Worm (Caenorhabditis elegans) whole organism, mixed stage, embryonic: Measurements from ENCODE around the gene C35A5.6.

Experiments used
- M03D4.4 ChIP-seq: sonication (generic microtip); optimal IDR thresholded peaks from 2 replicates; lab custom pipeline; 2017; ENCODE audit warnings: mild to moderate bottlenecking, missing genetic modification characterization, missing compliant biosample characterization
- bed-3 ChIP-seq: fragments of 200-800 bp; sonication (Bioruptor generic); optimal IDR thresholded peaks from 3 replicates; lab custom pipeline; 2018; ENCODE audit warnings: mild to moderate bottlenecking, missing genetic modification characterization, moderate library complexity, missing compliant biosample characterization
- blmp-1 ChIP-seq: fragments of 150-350 bp; optimal IDR thresholded peaks from 2 replicates; lab custom pipeline; 2014; ENCODE audit warnings: missing biosample characterization, missing genetic modification characterization
- ceh-39 ChIP-seq: fragments of 150-350 bp; optimal IDR thresholded peaks from 2 replicates; lab custom pipeline; 2014; ENCODE audit warnings: missing biosample characterization, missing genetic modification characterization
- ceh-43 ChIP-seq: fragments of 200-800 bp; sonication (Bioruptor generic); optimal IDR thresholded peaks from 2 replicates; lab custom pipeline; 2018; ENCODE audit warnings: mild to moderate bottlenecking, missing genetic modification characterization, moderate library complexity, missing compliant biosample characterization
- ceh-83 ChIP-seq: fragments of 200-800 bp; sonication (Bioruptor generic); optimal IDR thresholded peaks from 2 replicates; lab custom pipeline; 2018; ENCODE audit warnings: mild to moderate bottlenecking, missing genetic modification characterization, missing compliant biosample characterization
- ces-1 ChIP-seq: fragments of 150-350 bp; optimal IDR thresholded peaks from 2 replicates; lab custom pipeline; 2014; ENCODE audit warnings: missing biosample characterization, missing genetic modification reagents, missing genetic modification characterization
- cnd-1 ChIP-seq: fragments of 200-800 bp; sonication (Bioruptor generic); optimal IDR thresholded peaks from 2 replicates; lab custom pipeline; 2018; ENCODE audit warnings: mild to moderate bottlenecking, missing genetic modification characterization, missing compliant biosample characterization
- drap-1 ChIP-seq: fragments of 200-800 bp; sonication (Bioruptor generic); optimal IDR thresholded peaks from 3 replicates; lab custom pipeline; 2018; ENCODE audit warnings: mild to moderate bottlenecking, missing genetic modification characterization, missing compliant biosample characterization
- elt-1 ChIP-seq: sonication (generic microtip); optimal IDR thresholded peaks from 2 replicates; lab custom pipeline; 2017; ENCODE audit warnings: missing genetic modification characterization, mild to moderate bottlenecking, missing compliant biosample characterization, antibody characterized with exemption, moderate library complexity, borderline replicate concordance; ENCODE audit not compliant: insufficient read depth
- elt-3 ChIP-seq: fragments of 150-350 bp; optimal IDR thresholded peaks from 2 replicates; lab custom pipeline; 2014; ENCODE audit warnings: missing biosample characterization, missing genetic modification characterization
- flh-1 ChIP-seq: fragments of 200-800 bp; sonication (Bioruptor generic); optimal IDR thresholded peaks from 2 replicates; lab custom pipeline; 2018; ENCODE audit warnings: mild to moderate bottlenecking, missing genetic modification characterization, moderate library complexity, missing compliant biosample characterization
- ham-2 ChIP-seq: fragments of 200-800 bp; sonication (Bioruptor generic); optimal IDR thresholded peaks from 2 replicates; lab custom pipeline; 2018; ENCODE audit warnings: mild to moderate bottlenecking, missing genetic modification characterization, missing compliant biosample characterization
- hlh-1 ChIP-seq: fragments of 150-350 bp; optimal IDR thresholded peaks from 2 replicates; lab custom pipeline; 2014; ENCODE audit warnings: missing biosample characterization, missing genetic modification reagents, missing genetic modification characterization
- lin-13 ChIP-seq: fragments of 150-350 bp; optimal IDR thresholded peaks from 2 replicates; lab custom pipeline; 2014; ENCODE audit warnings: missing biosample characterization, missing genetic modification characterization
- lin-32 ChIP-seq: fragments of 200-800 bp; sonication (Bioruptor generic); optimal IDR thresholded peaks from 2 replicates; lab custom pipeline; 2018; ENCODE audit warnings: mild to moderate bottlenecking, missing genetic modification characterization, missing compliant biosample characterization
- lsy-2 ChIP-seq: fragments of 150-350 bp; optimal IDR thresholded peaks from 2 replicates; lab custom pipeline; 2014; ENCODE audit warnings: missing biosample characterization, missing genetic modification characterization
- mab-5 ChIP-seq: fragments of 150-350 bp; optimal IDR thresholded peaks from 2 replicates; lab custom pipeline; 2014; ENCODE audit warnings: missing biosample characterization, missing genetic modification characterization
- mep-1 ChIP-seq: fragments of 150-350 bp; optimal IDR thresholded peaks from 2 replicates; lab custom pipeline; 2017; ENCODE audit warnings: missing biosample characterization, missing genetic modification reagents, missing genetic modification characterization, inconsistent platforms
- mls-2 ChIP-seq: sonication (generic microtip); optimal IDR thresholded peaks from 2 replicates; lab custom pipeline; 2016; ENCODE audit warnings: mild to moderate bottlenecking, missing genetic modification characterization, moderate library complexity, missing compliant biosample characterization
- nhr-12 ChIP-seq: fragments of 150-350 bp; optimal IDR thresholded peaks from 2 replicates; lab custom pipeline; 2014; ENCODE audit warnings: missing biosample characterization, missing genetic modification characterization
- nhr-2 ChIP-seq: fragments of 150-350 bp; optimal IDR thresholded peaks from 2 replicates; lab custom pipeline; 2014; ENCODE audit warnings: missing biosample characterization, missing genetic modification characterization
- nhr-237 ChIP-seq: fragments of 150-350 bp; optimal IDR thresholded peaks from 2 replicates; lab custom pipeline; 2014; ENCODE audit warnings: missing biosample characterization, missing genetic modification characterization
- nhr-28 ChIP-seq: fragments of 150-350 bp; optimal IDR thresholded peaks from 2 replicates; lab custom pipeline; 2014; ENCODE audit warnings: missing biosample characterization, missing genetic modification characterization
- nhr-76 ChIP-seq: sonication (generic microtip); optimal IDR thresholded peaks from 2 replicates; lab custom pipeline; 2017; ENCODE audit warnings: missing biosample characterization, missing genetic modification characterization
- pha-4 ChIP-seq: fragments of 150-350 bp; optimal IDR thresholded peaks from 2 replicates; lab custom pipeline; 2018; ENCODE audit warnings: missing biosample characterization, missing genetic modification reagents, missing genetic modification characterization
- sem-2 ChIP-seq: fragments of 200-800 bp; sonication (Bioruptor generic); optimal IDR thresholded peaks from 2 replicates; lab custom pipeline; 2018; ENCODE audit warnings: mild to moderate bottlenecking, missing genetic modification characterization, missing compliant biosample characterization
- sptf-1 ChIP-seq: sonication (generic microtip); optimal IDR thresholded peaks from 2 replicates; lab custom pipeline; 2017; ENCODE audit warnings: mild to moderate bottlenecking, missing genetic modification characterization, moderate library complexity, missing compliant biosample characterization
- tbx-8 ChIP-seq: fragments of 200-800 bp; sonication (Bioruptor generic); optimal IDR thresholded peaks from 2 replicates; lab custom pipeline; 2018; ENCODE audit warnings: mild to moderate bottlenecking, missing genetic modification characterization, moderate library complexity, missing compliant biosample characterization
- unc-120 ChIP-seq: sonication (generic microtip); optimal IDR thresholded peaks from 2 replicates; lab custom pipeline; 2017; ENCODE audit warnings: missing genetic modification characterization, missing compliant biosample characterization; ENCODE audit not compliant: poor library complexity, severe bottlenecking
- unc-39 ChIP-seq: fragments of 150-350 bp; optimal IDR thresholded peaks from 2 replicates; lab custom pipeline; 2014; ENCODE audit warnings: missing biosample characterization, missing genetic modification characterization
- unc-62 ChIP-seq: fragments of 150-350 bp; optimal IDR thresholded peaks from 2 replicates; lab custom pipeline; 2014; ENCODE audit warnings: missing biosample characterization, missing genetic modification reagents, missing genetic modification characterization
- zip-8 ChIP-seq: fragments of 150-350 bp; optimal IDR thresholded peaks from 2 replicates; lab custom pipeline; 2014; ENCODE audit warnings: missing biosample characterization, missing genetic modification characterization
- ztf-11 ChIP-seq: fragments of 150-350 bp; optimal IDR thresholded peaks from 2 replicates; lab custom pipeline; 2014; ENCODE audit warnings: missing biosample characterization, missing genetic modification characterization

The C35A5.6 gene

ce11 chrV:10489998-10490397 lies 18.9 kb upstream of the C35A5.6 start, which contains the start of gene ncx-5:
TSS of gene ncx-5 (minus strand) at chrV:10490098.
- TF ChIP-seq lin-13 (no peak), nhr-12 (no peak), tbx-8 (GFP tag; lab: Kevin White, UChicago) (no peak), nhr-2 (tag; lab: Kevin White, UChicago) (no peak), flh-1 (GFP tag; lab: Kevin White, UChicago) (no peak), zip-8 (tag; lab: Kevin White, UChicago) (no peak), sem-2 (GFP tag; lab: Kevin White, UChicago) (no peak), drap-1 (no peak), lsy-2 (tag; lab: Kevin White, UChicago) (no peak), mep-1 (no peak), sptf-1 (tag; lab: Kevin White, UChicago) (no peak), elt-3 (tag; lab: Kevin White, UChicago) (no peak), nhr-76 (tag; lab: Kevin White, UChicago) (no peak), ceh-83 (no peak), lin-32 (GFP tag; lab: Kevin White, UChicago) (no peak), nhr-28 (no peak), hlh-1 (tag; lab: Kevin White, UChicago) (no peak), mls-2 (tag; lab: Kevin White, UChicago) (no peak)

ce11 chrV:10491443-10491842 lies 17.5 kb upstream of the C35A5.6 start, which contains the start of gene aqp-5:
TSS of gene aqp-5 (plus strand) at chrV:10491743.
- no peak for TF ChIP-seq nhr-237 (tag; lab: Kevin White, UChicago)
- no peak for TF ChIP-seq ztf-11 (tag; lab: Kevin White, UChicago)
- TF ChIP-seq ceh-43 (GFP tag; lab: Kevin White, UChicago): no peak
- no peak for TF ChIP-seq unc-39 (tag; lab: Kevin White, UChicago)
- TF ChIP-seq tbx-8 (GFP tag; lab: Kevin White, UChicago): no peak
- TF ChIP-seq M03D4.4 (tag; lab: Kevin White, UChicago): no peak
- no peak for TF ChIP-seq drap-1
- no peak for TF ChIP-seq nhr-12
- no peak for TF ChIP-seq mep-1
- no peak for TF ChIP-seq ces-1 (GFP tag; lab: Kevin White, UChicago)
- TF ChIP-seq bed-3 (GFP tag; lab: Kevin White, UChicago): no peak
- no peak for TF ChIP-seq hlh-1 (tag; lab: Kevin White, UChicago)
- no peak for TF ChIP-seq unc-62 (GFP tag; lab: Kevin White, UChicago)
- TF ChIP-seq nhr-2 (tag; lab: Kevin White, UChicago): no peak
- no peak for TF ChIP-seq nhr-28
- TF ChIP-seq ham-2 (GFP tag; lab: Kevin White, UChicago): no peak
- no peak for TF ChIP-seq pha-4 (tag; lab: Kevin White, UChicago)
- TF ChIP-seq ceh-39 (tag; lab: Kevin White, UChicago): no peak
- no peak for TF ChIP-seq lin-13
- no peak for TF ChIP-seq sem-2 (GFP tag; lab: Kevin White, UChicago)

- no peak for TF ChIP-seq blmp-1 (tag; lab: Kevin White, UChicago)
- no peak for TF ChIP-seq unc-39 (tag; lab: Kevin White, UChicago)
- TF ChIP-seq sptf-1 (tag; lab: Kevin White, UChicago): no peak
- no peak for TF ChIP-seq ham-2 (GFP tag; lab: Kevin White, UChicago)
- TF ChIP-seq cnd-1: no peak
- TF ChIP-seq mab-5 (tag; lab: Kevin White, UChicago): no peak
- TF ChIP-seq nhr-2 (tag; lab: Kevin White, UChicago): no peak
- no peak for TF ChIP-seq unc-120 (tag; lab: Kevin White, UChicago)
- TF ChIP-seq elt-1 (tag; lab: Kevin White, UChicago): no peak
- TF ChIP-seq, all 35 proteins: peak for 0
Measured at ce11 chrV:10493150-10493549, 15.8 kb upstream of the C35A5.6 start, which contains the start of gene ugt-33. TSS of gene ugt-33 (plus strand) at chrV:10493409.

- TF ChIP-seq nhr-76 (tag; lab: Kevin White, UChicago): no peak
- no peak for TF ChIP-seq nhr-12
- TF ChIP-seq M03D4.4 (tag; lab: Kevin White, UChicago): no peak
- no peak for TF ChIP-seq ceh-83
- TF ChIP-seq blmp-1 (tag; lab: Kevin White, UChicago): no peak
- TF ChIP-seq flh-1 (GFP tag; lab: Kevin White, UChicago): no peak
- TF ChIP-seq nhr-2 (tag; lab: Kevin White, UChicago): no peak
Measured at ce11 chrV:10496733-10497132, 12.2 kb upstream of the C35A5.6 start, which contains the start of gene C35A5.4. TSS of gene C35A5.4 (plus strand) at chrV:10497033.
